Fruit fly (Drosophila melanogaster): Measurements from ENCODE around the gene AstA.

DNA sequence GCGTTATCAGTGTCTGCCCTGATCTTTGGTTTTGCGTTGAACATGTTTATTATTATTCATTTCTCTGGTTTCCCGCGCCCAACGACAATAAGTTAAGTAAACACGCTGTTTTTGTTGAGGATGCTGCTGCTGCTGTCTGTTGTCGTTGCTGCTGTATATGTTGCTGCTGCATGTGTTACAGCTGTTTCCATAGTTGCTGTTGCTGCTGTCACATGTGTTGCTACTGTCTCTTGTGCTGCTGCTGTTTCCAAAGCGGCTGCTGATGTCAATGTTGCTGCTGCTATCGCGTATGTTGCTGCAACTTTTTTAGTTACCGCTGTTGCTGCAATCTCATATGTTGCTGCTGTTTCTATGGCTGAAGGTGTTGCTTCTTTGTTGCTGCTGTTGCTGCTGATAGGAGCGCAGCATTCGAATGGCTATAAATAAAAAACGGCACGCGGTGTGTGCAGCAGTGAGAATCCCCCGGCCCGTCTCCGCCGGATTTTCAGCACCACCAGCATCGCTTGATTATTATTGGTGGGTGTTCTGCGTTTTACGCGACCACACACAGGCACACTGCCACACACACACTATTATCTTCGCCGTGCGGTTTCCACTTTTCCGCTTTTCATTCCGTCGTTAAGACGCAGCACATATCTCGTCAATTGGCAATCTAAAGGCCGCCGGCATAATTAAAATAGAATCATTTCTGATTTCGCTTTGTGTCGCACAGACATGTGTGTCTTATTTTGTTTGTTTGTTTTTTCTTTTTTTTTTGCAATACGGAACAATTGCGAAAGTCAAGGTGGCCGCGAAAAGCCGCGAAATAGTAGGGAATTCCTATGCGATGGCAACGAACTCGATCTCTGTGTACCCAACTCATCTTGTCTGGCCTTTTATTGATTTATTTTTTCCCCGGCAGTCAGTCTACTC is 44.2 kb downstream of the AstA start:
- TF ChIP-seq psq (optimal IDR thresholded peaks at IDR 0.05) (no peak), Dll (optimal IDR thresholded peaks at IDR 0.05) (no peak), usp (GFP tag; optimal IDR thresholded peaks at IDR 0.05) (no peak)
